Worm (Caenorhabditis elegans) whole organism, L1 larva: Measurements from ENCODE around the gene ceh-58.

Experiments
- C04F5.9 ChIP-seq: sonication (generic microtip); optimal IDR thresholded peaks from 2 replicates; lab custom pipeline; 2016; ENCODE audit warnings: missing genetic modification characterization, missing compliant biosample characterization
- C16A3.4 ChIP-seq: fragments of 150-350 bp; optimal IDR thresholded peaks from 2 replicates; lab custom pipeline; 2014; ENCODE audit warnings: missing biosample characterization, missing genetic modification characterization
- F16B12.6 ChIP-seq: fragments of 150-350 bp; optimal IDR thresholded peaks from 2 replicates; lab custom pipeline; 2014; ENCODE audit warnings: missing biosample characterization, missing genetic modification characterization
- alr-1 ChIP-seq: fragments of 200-800 bp; sonication (Bioruptor generic); optimal IDR thresholded peaks from 2 replicates; lab custom pipeline; 2018; ENCODE audit warnings: borderline replicate concordance, mild to moderate bottlenecking, missing genetic modification characterization, missing compliant biosample characterization
- aly-2 ChIP-seq: fragments of 150-350 bp; optimal IDR thresholded peaks from 2 replicates; lab custom pipeline; 2014; ENCODE audit warnings: missing biosample characterization, missing genetic modification characterization
- blmp-1 ChIP-seq: fragments of 150-350 bp; optimal IDR thresholded peaks from 2 replicates; lab custom pipeline; 2014; ENCODE audit warnings: missing biosample characterization, missing genetic modification characterization
- ceh-63 ChIP-seq: fragments of 200-800 bp; sonication (Bioruptor generic); optimal IDR thresholded peaks from 2 replicates; lab custom pipeline; 2018; ENCODE audit warnings: mild to moderate bottlenecking, missing genetic modification characterization, missing compliant biosample characterization
- ceh-8 ChIP-seq: fragments of 200-800 bp; sonication (Bioruptor generic); optimal IDR thresholded peaks from 2 replicates; lab custom pipeline; 2018; ENCODE audit warnings: mild to moderate bottlenecking, missing genetic modification characterization, moderate library complexity, missing compliant biosample characterization
- ceh-82 ChIP-seq, 3 experiments: fragments of 150-350 bp in 1 of 3; sonication (generic microtip) in 2 of 3; optimal IDR thresholded peaks; 2 replicates each; lab custom pipeline; 2014 to 2017; ENCODE audit warnings: missing biosample characterization in 3 of 3, missing genetic modification characterization in 3 of 3
- ceh-88 ChIP-seq: fragments of 200-800 bp; sonication (Bioruptor generic); IDR thresholded peaks from 2 replicates; pipeline ENCODE4 v1.3.6; 2022; ENCODE audit warnings: missing genetic modification characterization, missing compliant biosample characterization
- dpl-1 ChIP-seq, 3 experiments: fragments of 150-350 bp in 2 of 3; sonication (generic microtip) in 1 of 3; optimal IDR thresholded peaks; 2 replicates each; lab custom pipeline; 2014 to 2017; ENCODE audit warnings: missing biosample characterization in 3 of 3, missing genetic modification characterization in 3 of 3, missing genetic modification reagents in 3 of 3
- efl-1 ChIP-seq, 4 experiments: fragments of 150-350 bp; optimal IDR thresholded peaks in 3 of 4; peaks in 1 of 4; 1 replicate in 1 of 4; 2 replicates in 3 of 4; lab custom pipeline; 2014; ENCODE audit warnings: missing biosample characterization in 2 of 4, missing genetic modification characterization in 2 of 4, missing genetic modification reagents in 2 of 4
- efl-3 ChIP-seq: fragments of 200-800 bp; sonication (Bioruptor generic); optimal IDR thresholded peaks from 2 replicates; lab custom pipeline; 2018; ENCODE audit warnings: mild to moderate bottlenecking, missing genetic modification characterization, missing compliant biosample characterization
- egl-13 ChIP-seq: sonication (generic microtip); optimal IDR thresholded peaks from 2 replicates; lab custom pipeline; 2016; ENCODE audit warnings: missing genotype, missing genetic modification reagents, missing genetic modification characterization, missing compliant biosample characterization
- egl-27 ChIP-seq, 2 experiments: fragments of 150-350 bp in 1 of 2; sonication (generic microtip); optimal IDR thresholded peaks; 3 replicates each; lab custom pipeline; 2017 to 2018; ENCODE audit warnings: missing biosample characterization in 2 of 2, missing genetic modification characterization in 2 of 2, missing genetic modification reagents in 2 of 2
- fkh-4 ChIP-seq: sonication (generic microtip); optimal IDR thresholded peaks from 2 replicates; lab custom pipeline; 2016; ENCODE audit warnings: missing compliant biosample characterization, missing genetic modification characterization, borderline replicate concordance
- fos-1 ChIP-seq: fragments of 150-350 bp; optimal IDR thresholded peaks from 2 replicates; lab custom pipeline; 2014; ENCODE audit warnings: missing biosample characterization, missing genetic modification characterization
- hlh-17 ChIP-seq: fragments of 200-800 bp; sonication (Bioruptor generic); optimal IDR thresholded peaks from 2 replicates; lab custom pipeline; 2018; ENCODE audit warnings: missing genetic modification characterization, mild to moderate bottlenecking, missing compliant biosample characterization, moderate library complexity, borderline replicate concordance
- hlh-4 ChIP-seq: sonication (generic microtip); optimal IDR thresholded peaks from 2 replicates; lab custom pipeline; 2016; ENCODE audit warnings: mild to moderate bottlenecking, missing genetic modification characterization, missing compliant biosample characterization
- hpl-2 ChIP-seq: fragments of 150-350 bp; optimal IDR thresholded peaks from 2 replicates; lab custom pipeline; 2014; ENCODE audit warnings: missing biosample characterization, missing genetic modification reagents, missing genetic modification characterization
- isw-1 ChIP-seq: fragments of 200-800 bp; sonication (Bioruptor generic); IDR thresholded peaks from 2 replicates; pipeline ENCODE4 v1.3.6; 2022; ENCODE audit warnings: missing genetic modification characterization, missing compliant biosample characterization
- jun-1 ChIP-seq: fragments of 150-350 bp; optimal IDR thresholded peaks from 2 replicates; lab custom pipeline; 2014; ENCODE audit warnings: missing biosample characterization, missing genetic modification reagents, missing genetic modification characterization
- lin-14 ChIP-seq: fragments of 200-800 bp; sonication (Bioruptor generic); optimal IDR thresholded peaks from 2 replicates; lab custom pipeline; 2018; ENCODE audit warnings: mild to moderate bottlenecking, missing genetic modification characterization, moderate library complexity, missing compliant biosample characterization
- lin-15B ChIP-seq: fragments of 150-350 bp; sonication (generic microtip); optimal IDR thresholded peaks from 3 replicates; lab custom pipeline; 2014; ENCODE audit warnings: missing biosample characterization, missing genetic modification characterization
- lin-35 ChIP-seq, 2 experiments: fragments of 150-350 bp; optimal IDR thresholded peaks; 2 replicates each; lab custom pipeline; 2014; ENCODE audit warnings: missing biosample characterization in 2 of 2, missing genetic modification characterization in 2 of 2, missing genetic modification reagents in 2 of 2
- mab-9 ChIP-seq: fragments of 200-800 bp; sonication (Bioruptor generic); IDR thresholded peaks from 2 replicates; pipeline ENCODE4 v1.3.6; 2022; ENCODE audit warnings: missing genetic modification reagents, missing genetic modification characterization, missing compliant biosample characterization
- mef-2 ChIP-seq: fragments of 150-350 bp; optimal IDR thresholded peaks from 2 replicates; lab custom pipeline; 2014; ENCODE audit warnings: missing biosample characterization, missing genetic modification characterization
- mep-1 ChIP-seq: fragments of 150-350 bp; optimal IDR thresholded peaks from 2 replicates; lab custom pipeline; 2014; ENCODE audit warnings: missing biosample characterization, missing genetic modification characterization
- nhr-12 ChIP-seq: sonication (generic microtip); optimal IDR thresholded peaks from 2 replicates; lab custom pipeline; 2017; ENCODE audit warnings: missing biosample characterization, missing genetic modification characterization
- nhr-19 ChIP-seq: fragments of 200-800 bp; sonication (Bioruptor generic); conservative IDR thresholded peaks from 2 replicates; pipeline ENCODE4 v1.3.6; 2022; ENCODE audit warnings: missing genetic modification characterization, missing compliant biosample characterization
- nhr-47 ChIP-seq: sonication (generic microtip); optimal IDR thresholded peaks from 2 replicates; lab custom pipeline; 2016; ENCODE audit warnings: mild to moderate bottlenecking, missing genetic modification characterization, moderate library complexity, missing compliant biosample characterization
- nhr-71 ChIP-seq: sonication (generic microtip); optimal IDR thresholded peaks from 2 replicates; lab custom pipeline; 2016; ENCODE audit warnings: mild to moderate bottlenecking, missing genetic modification characterization, moderate library complexity, missing compliant biosample characterization
- nhr-76 ChIP-seq: sonication (generic microtip); optimal IDR thresholded peaks from 2 replicates; lab custom pipeline; 2017; ENCODE audit warnings: missing biosample characterization, missing genetic modification characterization
- nhr-84 ChIP-seq: sonication (generic microtip); optimal IDR thresholded peaks from 2 replicates; lab custom pipeline; 2017; ENCODE audit warnings: missing biosample characterization, missing genetic modification characterization
- nhr-85 ChIP-seq: sonication (generic microtip); peaks from one replicate; lab custom pipeline; 2016; ENCODE audit warnings: missing genetic modification characterization, inconsistent platforms, missing compliant biosample characterization
- nhr-90 ChIP-seq: sonication (generic microtip); optimal IDR thresholded peaks from 2 replicates; lab custom pipeline; 2016; ENCODE audit warnings: mild to moderate bottlenecking, missing genetic modification characterization, missing compliant biosample characterization; ENCODE audit not compliant: poor library complexity
- pag-3 ChIP-seq: sonication (generic microtip); optimal IDR thresholded peaks from 2 replicates; lab custom pipeline; 2017; ENCODE audit warnings: missing genetic modification characterization, mild to moderate bottlenecking, missing compliant biosample characterization, antibody characterized with exemption, borderline replicate concordance; ENCODE audit not compliant: insufficient read depth
- rnt-1 ChIP-seq: sonication (generic microtip); optimal IDR thresholded peaks from 2 replicates; lab custom pipeline; 2016; ENCODE audit warnings: mild to moderate bottlenecking, missing genetic modification characterization, moderate library complexity, missing compliant biosample characterization
- skn-1 ChIP-seq: fragments of 150-350 bp; optimal IDR thresholded peaks from 2 replicates; lab custom pipeline; 2014; ENCODE audit warnings: missing biosample characterization, missing genetic modification characterization
- snpc-4 ChIP-seq: fragments of 150-350 bp; optimal IDR thresholded peaks from 2 replicates; lab custom pipeline; 2014; ENCODE audit warnings: missing biosample characterization, missing genetic modification characterization
- snu-23 ChIP-seq: sonication (generic microtip); optimal IDR thresholded peaks from 2 replicates; lab custom pipeline; 2016; ENCODE audit warnings: missing genetic modification characterization, missing compliant biosample characterization
- sox-4 ChIP-seq: sonication (generic microtip); optimal IDR thresholded peaks from 2 replicates; lab custom pipeline; 2016; ENCODE audit warnings: missing genetic modification characterization, missing compliant biosample characterization
- sptf-1 ChIP-seq: fragments of 150-350 bp; optimal IDR thresholded peaks from 2 replicates; lab custom pipeline; 2014; ENCODE audit warnings: missing biosample characterization, missing genetic modification characterization
- sup-37 ChIP-seq: fragments of 200-800 bp; sonication (Bioruptor generic); optimal IDR thresholded peaks from 2 replicates; lab custom pipeline; 2018; ENCODE audit warnings: mild to moderate bottlenecking, missing genetic modification characterization, missing compliant biosample characterization
- tbx-2 ChIP-seq: sonication (generic microtip); optimal IDR thresholded peaks from 2 replicates; lab custom pipeline; 2016; ENCODE audit warnings: missing genetic modification characterization, missing compliant biosample characterization
- unc-62 ChIP-seq: fragments of 150-350 bp; optimal IDR thresholded peaks from 2 replicates; lab custom pipeline; 2014; ENCODE audit warnings: missing biosample characterization, missing genetic modification reagents, missing genetic modification characterization
- unc-86 ChIP-seq: sonication (generic microtip); optimal IDR thresholded peaks from 2 replicates; lab custom pipeline; 2016; ENCODE audit warnings: missing genetic modification characterization, missing compliant biosample characterization
- ztf-11 ChIP-seq, 2 experiments: sonication (generic microtip); optimal IDR thresholded peaks; 2 replicates each; lab custom pipeline; 2016 to 2017; ENCODE audit warnings: missing genetic modification characterization in 2 of 2, missing biosample characterization in 1 of 2, missing compliant biosample characterization in 1 of 2

The ceh-58 gene

DNA sequence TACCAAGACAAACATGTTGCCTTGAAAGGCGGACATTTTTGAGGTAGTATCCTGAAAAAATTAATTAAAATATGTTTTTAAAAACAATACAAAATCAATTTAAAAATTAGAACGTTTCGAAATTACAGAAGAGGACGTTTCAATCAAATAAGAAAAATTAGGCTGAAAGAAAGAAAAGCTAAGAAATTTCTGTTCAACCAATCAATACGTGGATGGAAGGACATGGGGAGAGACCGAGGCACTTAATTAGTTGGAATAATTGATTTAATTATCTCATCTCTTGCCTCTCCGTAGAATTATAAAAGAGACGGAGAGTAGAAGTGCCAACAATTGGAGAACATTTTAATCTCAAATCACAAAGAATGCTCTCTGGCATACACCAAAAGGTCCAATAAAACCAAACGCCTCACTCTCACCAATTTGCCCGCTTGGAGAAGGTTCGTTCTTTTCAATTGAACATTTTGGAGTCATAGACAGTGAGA is at the start of gene ceh-58:
Gene ceh-58, minus strand, starts transcription at position 51 of the 482 bp plus-strand sequence.
- TF ChIP-seq ceh-82 (tag; optimal IDR thresholded peaks at IDR 0.05; lab: Kevin White, UChicago) (no peak), sptf-1 (tag; lab: Kevin White, UChicago) (no peak), nhr-84 (tag; lab: Kevin White, UChicago) (no peak), snpc-4 (tag; lab: Kevin White, UChicago) (no peak), nhr-85 (tag; lab: Kevin White, UChicago) (peak; percentile 61), ceh-8 (GFP tag; lab: Kevin White, UChicago) (peak; percentile 22), lin-14 (GFP tag; lab: Kevin White, UChicago) (peak; percentile 33), ztf-11 (tag; optimal IDR thresholded peaks at IDR 0.05; lab: Kevin White, UChicago) (no peak), pag-3 (tag; lab: Kevin White, UChicago) (no peak), blmp-1 (tag; lab: Kevin White, UChicago) (peak; percentile 36), ceh-88 (GFP tag; lab: Robert Waterston, UW) (no peak), nhr-76 (no peak), hpl-2 (no peak), isw-1 (GFP tag; lab: Robert Waterston, UW) (no peak)
- TF ChIP-seq, all 84 proteins: peak for 4

ce11 chrII:10416332-10416863 is 47.0 kb upstream of the ceh-58 start, which contains the start of gene eif-2A:
eif-2A (plus strand) TSS chrII:10416800.
- no peak for TF ChIP-seq ceh-88 (GFP tag; lab: Robert Waterston, UW)
- no peak for TF ChIP-seq egl-27 (tag; optimal IDR thresholded peaks at IDR 0.05; lab: Kevin White, UChicago)
- TF ChIP-seq aly-2 (tag; lab: Kevin White, UChicago), result no peak
- no peak for TF ChIP-seq egl-13 (tag; lab: Kevin White, UChicago)
- no peak for TF ChIP-seq nhr-85 (tag; lab: Kevin White, UChicago)
- no peak for TF ChIP-seq jun-1 (tag; lab: Kevin White, UChicago)
- peak; percentile 42 for TF ChIP-seq blmp-1 (tag; lab: Kevin White, UChicago)
- TF ChIP-seq nhr-71 (tag; lab: Kevin White, UChicago), result peak; percentile 21
- TF ChIP-seq mef-2 (tag; lab: Kevin White, UChicago), result no peak
- TF ChIP-seq efl-3 (GFP tag; lab: Kevin White, UChicago), result no peak
- TF ChIP-seq unc-62 (GFP tag; lab: Kevin White, UChicago), result no peak
- TF ChIP-seq isw-1 (GFP tag; lab: Robert Waterston, UW), result no peak
- no peak for TF ChIP-seq hpl-2
- TF ChIP-seq F16B12.6 (tag; lab: Kevin White, UChicago), result peak; percentile 75
- TF ChIP-seq dpl-1 (GFP tag; optimal IDR thresholded peaks at IDR 0.05; lab: Kevin White, UChicago), result peak; percentile 23 to 61 (median 38)
- no peak for TF ChIP-seq ceh-63
- TF ChIP-seq ceh-82 (tag; optimal IDR thresholded peaks at IDR 0.05; lab: Kevin White, UChicago), result no peak
- TF ChIP-seq nhr-19, result no peak
- TF ChIP-seq nhr-90, result no peak
- peak; percentile 5 for TF ChIP-seq C16A3.4 (tag; lab: Kevin White, UChicago)
- TF ChIP-seq rnt-1 (tag; lab: Kevin White, UChicago), result no peak
- no peak for TF ChIP-seq lin-15B (tag; lab: Kevin White, UChicago)
- peak; percentile 25 to 41 for TF ChIP-seq lin-35 (GFP tag; optimal IDR thresholded peaks at IDR 0.05; lab: Kevin White, UChicago)
- TF ChIP-seq fos-1 (tag; lab: Kevin White, UChicago), result no peak
- no peak for TF ChIP-seq fkh-4
- TF ChIP-seq skn-1, result no peak
- peak; percentile 7 for TF ChIP-seq nhr-47 (tag; lab: Kevin White, UChicago)
- TF ChIP-seq mep-1 (tag; lab: Kevin White, UChicago), result peak; percentile 50
- TF ChIP-seq unc-86, result no peak
- peak; percentile 15 for TF ChIP-seq snu-23
- no peak for TF ChIP-seq C04F5.9 (tag; lab: Kevin White, UChicago)
- no peak for TF ChIP-seq sup-37 (GFP tag; lab: Kevin White, UChicago)
- no peak for TF ChIP-seq tbx-2 (tag; lab: Kevin White, UChicago)
- no peak for TF ChIP-seq sox-4
- no peak for TF ChIP-seq alr-1
- no peak for TF ChIP-seq mab-9
- TF ChIP-seq hlh-17 (GFP tag; lab: Kevin White, UChicago), result no peak
- TF ChIP-seq hlh-4 (tag; lab: Kevin White, UChicago), result no peak
- no peak for TF ChIP-seq sptf-1 (tag; lab: Kevin White, UChicago)
- peak in 1 of 2 experiments; percentile 44 for TF ChIP-seq efl-1 (optimal IDR thresholded peaks at IDR 0.05; lab: Kevin White, UChicago)
- peak in 1 of 2 experiments; percentile 50 for TF ChIP-seq efl-1 (GFP tag; optimal IDR thresholded peaks at IDR 0.05 in 1 of 2; lab: Kevin White, UChicago)
- no peak for TF ChIP-seq nhr-12 (tag; lab: Kevin White, UChicago)
